Fruit fly (Drosophila melanogaster) whole organism, wandering third instar larva: ENCODE data around the gene vib.

Experiments used
- Dfd ChIP-seq: fragments of >200 bp; optimal IDR thresholded peaks from 2 replicates; lab custom pipeline; 2017; ENCODE audit warnings: missing biosample characterization, missing genetic modification characterization
- Hr78 ChIP-seq: fragments of >200 bp; optimal IDR thresholded peaks from 2 replicates; lab custom pipeline; 2017; ENCODE audit warnings: missing biosample characterization, missing genetic modification characterization
- Jra ChIP-seq: sonication (Bioruptor generic); optimal IDR thresholded peaks from 2 replicates; lab custom pipeline; 2016; ENCODE audit warnings: missing biosample characterization, missing genetic modification characterization
- Myc ChIP-seq: fragments of >200 bp; optimal IDR thresholded peaks from 2 replicates; lab custom pipeline; 2017
- OdsH ChIP-seq: fragments of 200-800 bp; sonication (Bioruptor generic); optimal IDR thresholded peaks from 2 replicates; lab custom pipeline; 2016; ENCODE audit warnings: missing biosample characterization, mild to moderate bottlenecking, missing genetic modification characterization
- Rel ChIP-seq, 2 experiments: fragments of 200-800 bp; sonication (Bioruptor generic) in 1 of 2; optimal IDR thresholded peaks; 2 replicates in 1 of 2; 3 replicates in 1 of 2; lab custom pipeline; 2016 to 2019; ENCODE audit warnings: mild to moderate bottlenecking in 2 of 2, missing biosample characterization in 2 of 2, missing genetic modification characterization in 2 of 2, moderate library complexity in 1 of 2
- Sp1 ChIP-seq: fragments of 200-800 bp; sonication (Bioruptor generic); optimal IDR thresholded peaks from 3 replicates; lab custom pipeline; 2019; ENCODE audit warnings: missing biosample characterization, mild to moderate bottlenecking, missing genetic modification characterization, moderate library complexity
- dmrt93B ChIP-seq: fragments of 200-800 bp; sonication (Bioruptor generic); optimal IDR thresholded peaks from 2 replicates; lab custom pipeline; 2018; ENCODE audit warnings: missing biosample characterization, mild to moderate bottlenecking, missing genetic modification characterization
- h ChIP-seq: fragments of 200-800 bp; sonication (Bioruptor generic); optimal IDR thresholded peaks from 3 replicates; lab custom pipeline; 2016; ENCODE audit warnings: missing biosample characterization, mild to moderate bottlenecking, missing genetic modification characterization
- jim ChIP-seq: fragments of 175-275, 200-325 bp; sonication (Bioruptor generic); optimal IDR thresholded peaks from 2 replicates; lab custom pipeline; 2016; ENCODE audit warnings: missing biosample characterization, mild to moderate bottlenecking, missing genetic modification characterization
- sage ChIP-seq: fragments of 200-800 bp; sonication (Bioruptor generic); optimal IDR thresholded peaks from 2 replicates; lab custom pipeline; 2016; ENCODE audit warnings: missing biosample characterization, mild to moderate bottlenecking, missing genetic modification characterization
- tai ChIP-seq: sonication (Bioruptor generic); optimal IDR thresholded peaks from 2 replicates; lab custom pipeline; 2016; ENCODE audit warnings: missing biosample characterization, missing genetic modification characterization

dm6 chr3R:19221350-19221749 lies 5.1 kb downstream of the vib start:
- TF ChIP-seq Myc (lab: Kevin White, UChicago) (no peak), jim (GFP tag; lab: Kevin White, UChicago) (no peak), h (GFP tag; lab: Kevin White, UChicago) (no peak), Dfd (no peak), Rel (GFP tag; optimal IDR thresholded peaks at IDR 0.05; lab: Kevin White, UChicago) (no peak), Rel (tag; optimal IDR thresholded peaks at IDR 0.05; lab: Kevin White, UChicago) (no peak), tai (GFP tag; lab: Kevin White, UChicago) (no peak), dmrt93B (GFP tag; lab: Kevin White, UChicago) (no peak), Hr78 (GFP tag; lab: Kevin White, UChicago) (no peak), Jra (GFP tag; lab: Kevin White, UChicago) (no peak), sage (no peak), Sp1 (GFP tag; lab: Kevin White, UChicago) (no peak), OdsH (no peak)
